Worm (Caenorhabditis elegans) whole organism, L3 larva: ENCODE data around the gene idpp-8.

Experiments used
- ceh-82 ChIP-seq: fragments of 150-350 bp; optimal IDR thresholded peaks from 2 replicates; lab custom pipeline; 2014; ENCODE audit warnings: missing biosample characterization, missing genetic modification characterization
- egl-27 ChIP-seq: sonication (generic microtip); optimal IDR thresholded peaks from 4 replicates; lab custom pipeline; 2017; ENCODE audit warnings: missing biosample characterization, missing genetic modification reagents, missing genetic modification characterization
- elt-3 ChIP-seq, 3 experiments: fragments of 150-350 bp in 1 of 3; sonication (generic microtip) in 2 of 3; optimal IDR thresholded peaks; 2 replicates in 2 of 3; 4 replicates in 1 of 3; lab custom pipeline; 2014 to 2017; ENCODE audit warnings: missing biosample characterization in 3 of 3, missing genetic modification characterization in 3 of 3
- lin-15B ChIP-seq: fragments of 150-350 bp; optimal IDR thresholded peaks from 2 replicates; lab custom pipeline; 2014; ENCODE audit warnings: missing biosample characterization, missing genetic modification characterization
- nhr-237 ChIP-seq: fragments of 150-350 bp; optimal IDR thresholded peaks from 2 replicates; lab custom pipeline; 2014; ENCODE audit warnings: missing biosample characterization, missing genetic modification characterization
- nhr-77 ChIP-seq: fragments of 150-350 bp; optimal IDR thresholded peaks from 2 replicates; lab custom pipeline; 2014; ENCODE audit warnings: missing biosample characterization, missing genetic modification characterization
- pha-4 ChIP-seq: fragments of 150-350 bp; optimal IDR thresholded peaks from 2 replicates; lab custom pipeline; 2014; ENCODE audit warnings: missing biosample characterization, missing genetic modification reagents, missing genetic modification characterization
- pqm-1 ChIP-seq: fragments of 150-350 bp; optimal IDR thresholded peaks from 2 replicates; lab custom pipeline; 2017; ENCODE audit warnings: missing biosample characterization, missing genetic modification characterization, inconsistent platforms
- ztf-11 ChIP-seq: fragments of 150-350 bp; optimal IDR thresholded peaks from 2 replicates; lab custom pipeline; 2014; ENCODE audit warnings: missing biosample characterization, missing genetic modification characterization
- ztf-4 ChIP-seq: fragments of 150-350 bp; optimal IDR thresholded peaks from 2 replicates; lab custom pipeline; 2014; ENCODE audit warnings: missing biosample characterization, missing genetic modification characterization

DNA sequence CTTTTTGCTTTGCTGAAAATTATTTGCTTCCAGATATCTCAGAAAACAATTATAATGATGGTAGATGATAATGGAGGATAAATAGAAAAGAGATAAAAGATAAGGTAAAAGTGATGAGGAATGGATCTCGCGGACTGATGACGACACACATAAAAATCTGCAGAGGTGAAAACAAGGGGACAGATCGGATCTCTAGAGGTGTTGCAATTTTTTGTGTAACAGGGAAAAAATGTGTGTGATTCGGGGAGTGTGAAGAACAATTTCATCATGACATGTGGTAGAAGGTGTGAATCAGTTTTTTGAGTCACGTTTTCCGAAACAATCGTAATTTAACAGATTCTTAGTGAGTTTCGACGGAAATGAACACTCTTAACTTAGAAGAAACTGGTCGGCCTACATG lies 26.4 kb upstream of the idpp-8 start:
- no peak for TF ChIP-seq nhr-77
- no peak for TF ChIP-seq ztf-4 (tag; lab: Kevin White, UChicago)
- no peak for TF ChIP-seq ztf-11
- no peak for TF ChIP-seq ceh-82
- no peak for TF ChIP-seq pha-4 (tag; lab: Kevin White, UChicago)
- no peak for TF ChIP-seq lin-15B (tag; lab: Kevin White, UChicago)
- no peak for TF ChIP-seq nhr-237
- no peak for TF ChIP-seq pqm-1 (tag; lab: Kevin White, UChicago)
- no peak for TF ChIP-seq elt-3 (tag; optimal IDR thresholded peaks at IDR 0.05; lab: Kevin White, UChicago)
- no peak for TF ChIP-seq egl-27 (tag; lab: Kevin White, UChicago)
